Fruit fly (Drosophila melanogaster): ENCODE measurements around the gene SP1029.

SP1029 gene

dm6 chr3R:29274590-29274989 lies 24.3 kb upstream of the SP1029 start (continued):
- peak; percentile 52 to 57 for TF ChIP-seq Pdp1 (GFP tag; optimal IDR thresholded peaks at IDR 0.05)
- TF ChIP-seq dpn (GFP tag; optimal IDR thresholded peaks at IDR 0.05): peak; percentile 52 to 57
- peak; percentile 84 for TF ChIP-seq CG12391 (tag; optimal IDR thresholded peaks at IDR 0.05)

- peak; percentile 57 for TF ChIP-seq dmrt11E (tag; optimal IDR thresholded peaks at IDR 0.05)
- TF ChIP-seq sens-2 (GFP tag; IDR thresholded peaks at IDR 0.05): 0 out of 2 replicates have a peak, but pooled peaks have one; percentile 22
- TF ChIP-seq Xrp1 (GFP tag; IDR thresholded peaks at IDR 0.05): 0 out of 2 replicates have a peak, but pooled peaks have one; percentile 21
- TF ChIP-seq Elba2 (GFP tag; optimal IDR thresholded peaks at IDR 0.05): no peak
- TF ChIP-seq vfl (GFP tag; optimal IDR thresholded peaks at IDR 0.05): no peak
- TF ChIP-seq CG18262 (tag; optimal IDR thresholded peaks at IDR 0.05): peak; percentile 17
- TF ChIP-seq CG1233 (GFP tag; optimal IDR thresholded peaks at IDR 0.05): no peak
- no peak for TF ChIP-seq vnd (GFP tag; IDR thresholded peaks at IDR 0.05; ENCODE audit: partially characterized antibody)
- TF ChIP-seq CG6175 (GFP tag; IDR thresholded peaks at IDR 0.05): no peak
- peak; percentile 50; the same call in 2 of the 3 replicates for TF ChIP-seq row (GFP tag; IDR thresholded peaks at IDR 0.05)
- peak; percentile 23 for TF ChIP-seq gem (tag; optimal IDR thresholded peaks at IDR 0.05)
- TF ChIP-seq odd (GFP tag; optimal IDR thresholded peaks at IDR 0.05): no peak
- no peak for TF ChIP-seq CG4404 (GFP tag; IDR thresholded peaks at IDR 0.05)
- TF ChIP-seq so (GFP tag; IDR thresholded peaks at IDR 0.05): no peak
- TF ChIP-seq lola (GFP tag; optimal IDR thresholded peaks at IDR 0.05): peak in 1 of 3 experiments; percentile 10
- TF ChIP-seq CG32532 (GFP tag; IDR thresholded peaks at IDR 0.05): no peak
- TF ChIP-seq CG7839 (tag; optimal IDR thresholded peaks at IDR 0.05): no peak
- no peak for TF ChIP-seq rib (GFP tag; IDR thresholded peaks at IDR 0.05)
- TF ChIP-seq Nf-YC (tag; optimal IDR thresholded peaks at IDR 0.05): no peak
- TF ChIP-seq run (tag; optimal IDR thresholded peaks at IDR 0.05): no peak
- peak; percentile 97 for TF ChIP-seq D19A (tag; optimal IDR thresholded peaks at IDR 0.05)
- TF ChIP-seq CG2120 (GFP tag; optimal IDR thresholded peaks at IDR 0.05): no peak
- peak; percentile 9 for TF ChIP-seq CG10979 (tag; optimal IDR thresholded peaks at IDR 0.05)
- TF ChIP-seq sens (GFP tag): peak; percentile 79
- no peak for TF ChIP-seq toy (GFP tag; IDR thresholded peaks at IDR 0.05)
- TF ChIP-seq CG9215 (GFP tag; IDR thresholded peaks at IDR 0.05): no peak
- no peak for TF ChIP-seq CG12071 (GFP tag; optimal IDR thresholded peaks at IDR 0.05)
- no peak for TF ChIP-seq CG1024 (GFP tag; IDR thresholded peaks at IDR 0.05)
- no peak for TF ChIP-seq Oaz (GFP tag; IDR thresholded peaks at IDR 0.05)
- no peak for TF ChIP-seq Dref (GFP tag; IDR thresholded peaks at IDR 0.05)
- TF ChIP-seq ara (GFP tag; IDR thresholded peaks at IDR 0.05): peak; percentile 14; the same call in 1 of the 2 replicates
- TF ChIP-seq Lim3 (GFP tag; IDR thresholded peaks at IDR 0.05): no peak
- TF ChIP-seq Kr (GFP tag; optimal IDR thresholded peaks at IDR 0.05): no peak
- no peak for TF ChIP-seq CG8944 (GFP tag; optimal IDR thresholded peaks at IDR 0.05)
- TF ChIP-seq twi (tag; optimal IDR thresholded peaks at IDR 0.05): no peak
- no peak for TF ChIP-seq Dfd (GFP tag; optimal IDR thresholded peaks at IDR 0.05)
- TF ChIP-seq CG3995 (GFP tag; optimal IDR thresholded peaks at IDR 0.05): no peak
- TF ChIP-seq MTF-1 (GFP tag; optimal IDR thresholded peaks at IDR 0.05; ENCODE audit: borderline replicate concordance): no peak
- no peak for TF ChIP-seq klu (GFP tag; IDR thresholded peaks at IDR 0.05)
- no peak for TF ChIP-seq Hey (tag; optimal IDR thresholded peaks at IDR 0.05)
- no peak for TF ChIP-seq dan (GFP tag; IDR thresholded peaks at IDR 0.05)
- TF ChIP-seq CG31365 (tag; optimal IDR thresholded peaks at IDR 0.05): no peak
- TF ChIP-seq lov (optimal IDR thresholded peaks at IDR 0.05): no peak
- no peak for TF ChIP-seq lov (GFP tag; IDR thresholded peaks at IDR 0.05)
- no peak for TF ChIP-seq slbo (GFP tag; IDR thresholded peaks at IDR 0.05)
- TF ChIP-seq CG2712 (tag; optimal IDR thresholded peaks at IDR 0.05): peak; percentile 30
- no peak for TF ChIP-seq Optix (GFP tag; IDR thresholded peaks at IDR 0.05)
- no peak for TF ChIP-seq Rfx (GFP tag; IDR thresholded peaks at IDR 0.05)
Measured at dm6 chr3R:29273029-29273428, 22.8 kb upstream of the SP1029 start.
